Worm (Caenorhabditis elegans): ENCODE data around the gene B0365.9.

- TF ChIP-seq med-1 (GFP tag; optimal IDR thresholded peaks at IDR 0.05; ENCODE audit: insufficient read depth) (no peak), tab-1 (GFP tag; IDR thresholded peaks at IDR 0.05) (no peak), ztf-23 (GFP tag; IDR thresholded peaks at IDR 0.05) (no peak), ref-1 (GFP tag; conservative IDR thresholded peaks at IDR 0.05) (no peak)
These were observed 30.5 kb upstream of the B0365.9 start for ce11 chrV:13163841-13164240.

Data from whole organism, midembryonic.